Worm (Caenorhabditis elegans) whole organism, L4 larva: ENCODE data around the gene F12E12.6.

Source experiments
- F10B5.3 ChIP-seq: sonication (generic microtip); optimal IDR thresholded peaks from 2 replicates; lab custom pipeline; 2016; ENCODE audit warnings: mild to moderate bottlenecking, missing genetic modification characterization, missing compliant biosample characterization
- aha-1 ChIP-seq: fragments of 150-350 bp; peaks from one replicate; lab custom pipeline; 2014; ENCODE audit warnings: missing biosample characterization, missing genetic modification characterization
- attf-4 ChIP-seq: sonication (generic microtip); optimal IDR thresholded peaks from 3 replicates; lab custom pipeline; 2017; ENCODE audit warnings: missing biosample characterization, missing genetic modification characterization
- dmd-9 ChIP-seq: fragments of 200-800 bp; sonication (Bioruptor generic); IDR thresholded peaks from 2 replicates; pipeline ENCODE4 v1.3.6; 2022; ENCODE audit warnings: missing genetic modification reagents, missing genetic modification characterization, missing compliant biosample characterization
- duxl-1 ChIP-seq: sonication (generic microtip); optimal IDR thresholded peaks from 2 replicates; lab custom pipeline; 2016; ENCODE audit warnings: mild to moderate bottlenecking, missing genetic modification characterization, moderate library complexity, missing compliant biosample characterization; ENCODE audit not compliant: poor library complexity
- mdl-1 ChIP-seq, 2 experiments: fragments of 150-350 bp in 1 of 2; sonication (generic microtip) in 1 of 2; optimal IDR thresholded peaks; 2 replicates each; lab custom pipeline; 2014 to 2017; ENCODE audit warnings: missing biosample characterization in 2 of 2, missing genetic modification characterization in 2 of 2
- mxl-2 ChIP-seq: fragments of 200-800 bp; sonication (Bioruptor generic); conservative IDR thresholded peaks from 2 replicates; pipeline ENCODE4 v1.3.6; 2022; ENCODE audit warnings: missing genetic modification reagents, missing genetic modification characterization, missing compliant biosample characterization
- nhr-6 ChIP-seq: fragments of 150-350 bp; optimal IDR thresholded peaks from 2 replicates; lab custom pipeline; 2014; ENCODE audit warnings: missing biosample characterization, missing genetic modification characterization
- unc-62 ChIP-seq, 3 experiments: fragments of 150-350 bp in 1 of 3; sonication (generic microtip); optimal IDR thresholded peaks in 2 of 3; peaks in 1 of 3; 1 replicate in 1 of 3; 2 replicates in 2 of 3; lab custom pipeline; 2014 to 2017; ENCODE audit warnings: missing biosample characterization in 3 of 3, missing genetic modification characterization in 3 of 3, missing genetic modification reagents in 3 of 3, missing genotype in 1 of 3

DNA sequence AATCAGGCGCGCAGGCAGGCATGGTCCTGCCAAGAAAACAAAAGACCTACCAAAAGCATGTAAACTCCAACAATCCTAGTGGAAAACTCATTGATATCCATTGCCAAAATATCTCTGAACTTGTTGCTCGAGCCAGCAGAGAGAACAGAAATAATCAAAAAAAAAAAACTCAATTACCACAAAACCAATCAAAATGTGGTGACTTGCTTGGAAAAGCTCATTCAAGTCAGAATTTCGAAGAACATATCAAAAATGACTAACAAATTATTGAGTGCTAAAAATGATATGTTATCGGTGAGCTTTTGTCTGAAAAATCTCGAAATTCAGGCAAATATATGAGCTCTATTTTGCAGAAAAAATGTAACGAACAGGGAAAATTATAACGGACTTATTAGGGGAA, 35.4 kb downstream of the F12E12.6 start, which contains the start of gene srx-105:
- TF ChIP-seq dmd-9 (no peak), duxl-1 (tag; lab: Kevin White, UChicago) (no peak), mxl-2 (GFP tag; lab: Robert Waterston, UW) (no peak), mdl-1 (tag; optimal IDR thresholded peaks at IDR 0.05; lab: Kevin White, UChicago) (no peak), F10B5.3 (tag; lab: Kevin White, UChicago) (no peak), aha-1 (tag; lab: Kevin White, UChicago) (no peak), nhr-6 (tag; lab: Kevin White, UChicago) (no peak), attf-4 (tag; lab: Kevin White, UChicago) (no peak), unc-62 (GFP tag; optimal IDR thresholded peaks at IDR 0.05 in 1 of 2; lab: Kevin White, UChicago) (no peak), unc-62 (tag; optimal IDR thresholded peaks at IDR 0.05; lab: Kevin White, UChicago) (no peak)
